Worm (Caenorhabditis elegans) whole organism, L1 larva: ENCODE measurements around the gene F52H2.5.

ENCODE experiments used
- alr-1 ChIP-seq: fragments of 200-800 bp; sonication (Bioruptor generic); optimal IDR thresholded peaks from 2 replicates; lab custom pipeline; 2018; ENCODE audit warnings: borderline replicate concordance, mild to moderate bottlenecking, missing genetic modification characterization, missing compliant biosample characterization
- ceh-8 ChIP-seq: fragments of 200-800 bp; sonication (Bioruptor generic); optimal IDR thresholded peaks from 2 replicates; lab custom pipeline; 2018; ENCODE audit warnings: mild to moderate bottlenecking, missing genetic modification characterization, moderate library complexity, missing compliant biosample characterization
- mdl-1 ChIP-seq, 2 experiments: fragments of 150-350 bp; optimal IDR thresholded peaks; 2 replicates each; lab custom pipeline; 2014 to 2017; ENCODE audit warnings: missing biosample characterization in 2 of 2, missing genetic modification characterization in 2 of 2, inconsistent platforms in 1 of 2
- nhr-77 ChIP-seq: fragments of 150-350 bp; optimal IDR thresholded peaks from 2 replicates; lab custom pipeline; 2014; ENCODE audit warnings: missing biosample characterization, missing genetic modification characterization
- snpc-4 ChIP-seq: fragments of 150-350 bp; optimal IDR thresholded peaks from 2 replicates; lab custom pipeline; 2014; ENCODE audit warnings: missing biosample characterization, missing genetic modification characterization
- unc-62 ChIP-seq: fragments of 150-350 bp; optimal IDR thresholded peaks from 2 replicates; lab custom pipeline; 2014; ENCODE audit warnings: missing biosample characterization, missing genetic modification reagents, missing genetic modification characterization
- ztf-11 ChIP-seq, 2 experiments: sonication (generic microtip); optimal IDR thresholded peaks; 2 replicates each; lab custom pipeline; 2016 to 2017; ENCODE audit warnings: missing genetic modification characterization in 2 of 2, missing biosample characterization in 1 of 2, missing compliant biosample characterization in 1 of 2

- no peak for TF ChIP-seq snpc-4 (tag; lab: Kevin White, UChicago)
- no peak for TF ChIP-seq mdl-1 (tag; optimal IDR thresholded peaks at IDR 0.05; lab: Kevin White, UChicago)
- no peak for TF ChIP-seq alr-1 (tag; lab: Kevin White, UChicago)
- TF ChIP-seq nhr-77 (tag; lab: Kevin White, UChicago) = no peak
- no peak for TF ChIP-seq unc-62 (GFP tag; lab: Kevin White, UChicago)
- TF ChIP-seq ceh-8 (GFP tag; lab: Kevin White, UChicago) = no peak
- no peak for TF ChIP-seq ztf-11 (tag; optimal IDR thresholded peaks at IDR 0.05; lab: Kevin White, UChicago)
Observed at ce11 chrX:2550665-2551064, 9.2 kb downstream of the F52H2.5 start.
